Fruit fly (Drosophila melanogaster): Measurements from ENCODE around the gene lawc.

DNA sequence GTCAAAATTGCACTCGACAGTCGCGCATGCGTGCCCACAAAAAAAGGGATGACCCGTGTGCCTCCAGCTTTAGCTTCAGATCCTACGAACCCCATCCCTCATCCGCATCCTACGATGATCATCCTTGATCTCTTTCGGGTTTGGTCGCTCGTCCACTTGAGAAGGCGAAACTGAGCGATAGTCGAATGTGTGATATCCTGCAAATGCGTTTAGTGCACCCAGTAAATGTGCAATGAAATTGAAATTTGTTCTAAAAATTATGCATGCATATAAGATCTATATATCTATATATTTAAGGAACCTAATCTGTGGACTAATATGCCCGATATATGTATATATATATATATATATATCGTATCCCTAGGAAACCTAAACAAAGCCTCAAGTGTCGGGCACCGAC lies 32.8 kb upstream of the lawc start:
- no peak for TF ChIP-seq N (GFP tag; optimal IDR thresholded peaks at IDR 0.05)
- no peak for TF ChIP-seq Hr83 (GFP tag; optimal IDR thresholded peaks at IDR 0.05; ENCODE audit: poor library complexity, severe bottlenecking)
- TF ChIP-seq Abd-B (GFP tag; optimal IDR thresholded peaks at IDR 0.05): no peak
- no peak for TF ChIP-seq pan (optimal IDR thresholded peaks at IDR 0.05)
- no peak for TF ChIP-seq sage (GFP tag; optimal IDR thresholded peaks at IDR 0.05)
- no peak for TF ChIP-seq brk (GFP tag; optimal IDR thresholded peaks at IDR 0.05)
- TF ChIP-seq Myc (optimal IDR thresholded peaks at IDR 0.05): no peak
- TF ChIP-seq h (GFP tag; optimal IDR thresholded peaks at IDR 0.05): no peak
- TF ChIP-seq Hnf4 (GFP tag; optimal IDR thresholded peaks at IDR 0.05): no peak
- TF ChIP-seq psq (GFP tag; optimal IDR thresholded peaks at IDR 0.05): no peak
- no peak for TF ChIP-seq Mio (GFP tag; optimal IDR thresholded peaks at IDR 0.05)
- no peak for TF ChIP-seq usp (GFP tag; optimal IDR thresholded peaks at IDR 0.05)
- TF ChIP-seq GATAd (GFP tag; optimal IDR thresholded peaks at IDR 0.05): no peak

All from whole organism, wandering third instar larva.